Fruit fly (Drosophila melanogaster) whole organism, pupa: ENCODE data around the gene CG1662.
A peak's percentile ranks its signal among the peaks of the same experiment; 100 is the strongest.

Experiments
- CG12605 ChIP-seq: fragments of 200-800 bp; sonication (Bioruptor generic); IDR thresholded peaks from 2 replicates; pipeline ENCODE4 v1.3.6; 2022; ENCODE audit warnings: missing biosample characterization, missing genetic modification characterization
- EcR ChIP-seq: fragments of 200-800 bp; sonication (Bioruptor generic); optimal IDR thresholded peaks from 3 replicates; lab custom pipeline; 2019; ENCODE audit warnings: missing biosample characterization, missing genetic modification characterization, mild to moderate bottlenecking, moderate library complexity, missing genetic modification reagents
- Ets98B ChIP-seq: fragments of 200-800 bp; sonication (Bioruptor generic); IDR thresholded peaks from 2 replicates; pipeline ENCODE4 v1.3.6; 2022; ENCODE audit warnings: missing biosample characterization, missing genetic modification characterization
- Pif1A ChIP-seq: fragments of 200-800 bp; sonication (Bioruptor generic); optimal IDR thresholded peaks from 3 replicates; lab custom pipeline; 2016; ENCODE audit warnings: missing biosample characterization, missing genetic modification characterization

DNA sequence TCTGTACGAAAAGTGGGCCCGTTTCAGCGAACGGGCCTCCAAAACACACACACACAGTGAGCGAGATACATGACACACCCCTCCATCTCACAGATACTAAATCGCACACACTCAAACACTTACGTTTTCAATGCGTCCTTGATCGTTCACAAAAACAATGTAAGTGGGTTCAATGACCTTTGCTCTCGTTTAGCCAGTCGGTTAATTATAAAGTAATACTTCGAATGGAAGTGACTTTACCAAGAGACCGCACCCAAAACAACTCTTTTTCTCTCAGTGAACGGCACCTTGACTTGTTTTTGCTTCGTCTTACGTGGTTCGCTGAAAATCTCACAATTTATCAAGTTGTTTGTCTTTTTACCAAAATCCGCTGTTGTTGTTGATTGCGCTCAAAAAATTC is 7.0 kb downstream of the CG1662 start:
- TF ChIP-seq CG12605 (GFP tag; lab: Robert Waterston, UW): no peak
- no peak for TF ChIP-seq Pif1A (GFP tag; lab: Kevin White, UChicago)
- TF ChIP-seq EcR: peak; percentile 70
- TF ChIP-seq Ets98B (GFP tag; lab: Robert Waterston, UW): no peak
